Worm (Caenorhabditis elegans): Measurements from ENCODE around the gene ceh-62.

The ceh-62 gene

DNA sequence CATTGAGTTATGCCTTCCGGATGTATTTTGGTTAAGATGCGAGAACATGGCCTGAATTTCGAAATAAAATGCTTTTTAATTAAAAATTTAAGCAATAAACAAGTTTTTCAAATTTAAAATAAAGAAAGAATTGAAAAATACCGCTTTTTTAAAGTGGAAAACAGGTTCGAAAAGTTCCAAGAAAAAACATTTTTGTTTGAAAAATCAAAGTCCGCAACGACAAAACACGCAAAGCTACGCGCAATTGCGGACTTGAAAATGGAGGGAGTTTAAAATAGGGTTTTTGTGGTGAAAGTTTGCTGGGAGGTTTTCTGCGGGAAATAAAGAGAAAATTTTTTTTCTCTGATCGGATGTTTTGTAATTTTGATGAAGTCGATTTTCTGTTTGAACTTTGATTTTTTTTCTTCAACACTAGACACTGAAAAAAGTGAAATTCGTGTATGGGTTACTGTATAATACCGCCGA, 7.1 kb upstream of the ceh-62 start, which contains the start of gene npp-19:
TSS of gene npp-19 (minus strand) at position 51 of the 465 bp plus-strand sequence.
- TF ChIP-seq nhr-71 (tag; optimal IDR thresholded peaks at IDR 0.05), result peak; percentile 76
- TF ChIP-seq isw-1 (GFP tag; IDR thresholded peaks at IDR 0.05), result peak; percentile 53
- peak; percentile 47 for TF ChIP-seq nhr-90 (tag; optimal IDR thresholded peaks at IDR 0.05; ENCODE audit: poor library complexity)
- TF ChIP-seq ceh-63 (GFP tag; optimal IDR thresholded peaks at IDR 0.05), result no peak
- TF ChIP-seq ceh-82 (tag; optimal IDR thresholded peaks at IDR 0.05), result peak; percentile 64 to 83 (median 70)
- peak; percentile 99 for TF ChIP-seq F16B12.6 (tag; optimal IDR thresholded peaks at IDR 0.05)
- TF ChIP-seq unc-62 (GFP tag; optimal IDR thresholded peaks at IDR 0.05), result no peak
- TF ChIP-seq efl-3 (GFP tag; optimal IDR thresholded peaks at IDR 0.05), result no peak
- TF ChIP-seq lin-14 (GFP tag; optimal IDR thresholded peaks at IDR 0.05), result no peak
- TF ChIP-seq sox-4 (tag; optimal IDR thresholded peaks at IDR 0.05), result no peak
- TF ChIP-seq unc-130 (tag; optimal IDR thresholded peaks at IDR 0.05), result peak; percentile 34
- peak; percentile 67 for TF ChIP-seq C04F5.9 (tag; optimal IDR thresholded peaks at IDR 0.05)
- TF ChIP-seq ets-5 (GFP tag; IDR thresholded peaks at IDR 0.05), result no peak
- peak; percentile 83 to 88 for TF ChIP-seq lsy-2 (tag; optimal IDR thresholded peaks at IDR 0.05)
- TF ChIP-seq xbp-1 (tag; optimal IDR thresholded peaks at IDR 0.05), result peak; percentile 72
- peak; percentile 58 for TF ChIP-seq dsc-1 (tag; optimal IDR thresholded peaks at IDR 0.05)
- TF ChIP-seq lir-3 (tag; optimal IDR thresholded peaks at IDR 0.05; ENCODE audit: poor library complexity), result peak; percentile 23
- TF ChIP-seq C34B4.2 (tag; optimal IDR thresholded peaks at IDR 0.05), result no peak
- peak; percentile 12 for TF ChIP-seq unc-86 (tag; optimal IDR thresholded peaks at IDR 0.05)
- TF ChIP-seq egl-13 (tag; optimal IDR thresholded peaks at IDR 0.05), result peak; percentile 25
- peak; percentile 33 for TF ChIP-seq hpl-2 (GFP tag; optimal IDR thresholded peaks at IDR 0.05)
- TF ChIP-seq mdl-1 (tag; optimal IDR thresholded peaks at IDR 0.05), result peak in 1 of 2 experiments; percentile 58
- TF ChIP-seq vab-15 (tag; optimal IDR thresholded peaks at IDR 0.05), result no peak
- no peak for TF ChIP-seq pqm-1 (tag; optimal IDR thresholded peaks at IDR 0.05)
- peak; percentile 56 for TF ChIP-seq nhr-77 (tag; optimal IDR thresholded peaks at IDR 0.05)
- TF ChIP-seq sup-37 (GFP tag; optimal IDR thresholded peaks at IDR 0.05), result no peak
- TF ChIP-seq elt-3 (tag; optimal IDR thresholded peaks at IDR 0.05), result peak in 2 of 6 experiments; percentile 68 to 70
- TF ChIP-seq skn-1 (tag; optimal IDR thresholded peaks at IDR 0.05), result peak; percentile 71
- TF ChIP-seq ceh-90 (tag; optimal IDR thresholded peaks at IDR 0.05), result no peak
- TF ChIP-seq mep-1 (tag; optimal IDR thresholded peaks at IDR 0.05), result peak; percentile 84
- TF ChIP-seq snu-23 (GFP tag; optimal IDR thresholded peaks at IDR 0.05), result peak; percentile 83
- TF ChIP-seq ceh-8 (GFP tag; optimal IDR thresholded peaks at IDR 0.05), result peak; percentile 20
- TF ChIP-seq aly-2 (tag; optimal IDR thresholded peaks at IDR 0.05), result peak; percentile 77
- TF ChIP-seq blmp-1 (tag; optimal IDR thresholded peaks at IDR 0.05), result peak; percentile 81
- peak; percentile 30 for TF ChIP-seq jun-1 (tag; optimal IDR thresholded peaks at IDR 0.05)
- TF ChIP-seq pag-3 (tag; optimal IDR thresholded peaks at IDR 0.05; ENCODE audit: borderline replicate concordance, insufficient read depth), result no peak
- TF ChIP-seq swsn-7 (tag; optimal IDR thresholded peaks at IDR 0.05), result peak; percentile 70
- TF ChIP-seq nhr-12 (tag; optimal IDR thresholded peaks at IDR 0.05), result no peak
- TF ChIP-seq irx-1 (tag; optimal IDR thresholded peaks at IDR 0.05), result no peak
- no peak for TF ChIP-seq pax-3 (tag; optimal IDR thresholded peaks at IDR 0.05)
- no peak for TF ChIP-seq unc-98 (GFP tag; IDR thresholded peaks at IDR 0.05)
- TF ChIP-seq nhr-47 (tag; optimal IDR thresholded peaks at IDR 0.05), result peak; percentile 81
- peak; percentile 35 for TF ChIP-seq nhr-11 (tag; optimal IDR thresholded peaks at IDR 0.05)
- no peak for TF ChIP-seq nhr-84 (tag; optimal IDR thresholded peaks at IDR 0.05)
- TF ChIP-seq C16A3.4 (tag; optimal IDR thresholded peaks at IDR 0.05), result peak; percentile 62
- no peak for TF ChIP-seq zip-4 (GFP tag; optimal IDR thresholded peaks at IDR 0.05)
- TF ChIP-seq hlh-17 (GFP tag; optimal IDR thresholded peaks at IDR 0.05; ENCODE audit: borderline replicate concordance), result no peak
- TF ChIP-seq fkh-8 (tag; optimal IDR thresholded peaks at IDR 0.05), result no peak
- TF ChIP-seq alr-1 (tag; optimal IDR thresholded peaks at IDR 0.05; ENCODE audit: borderline replicate concordance), result no peak
- peak; percentile 81 for TF ChIP-seq rnt-1 (tag; optimal IDR thresholded peaks at IDR 0.05)
- TF ChIP-seq sptf-1 (tag; optimal IDR thresholded peaks at IDR 0.05), result no peak
- TF ChIP-seq nhr-20 (tag; optimal IDR thresholded peaks at IDR 0.05), result peak; percentile 69
